Worm (Caenorhabditis elegans) whole organism, L4/young adult: ENCODE data around the gene srw-26.
"Not testable (repeated sequence)": the region's sequence is repeated elsewhere in the genome, so short reads cannot be mapped to it uniquely, and the experiment has no call there.

ENCODE experiments used
- W03F9.2 ChIP-seq: fragments of 150-350 bp; optimal IDR thresholded peaks from 2 replicates; lab custom pipeline; 2014; ENCODE audit warnings: missing biosample characterization, missing genetic modification characterization
- dao-5 ChIP-seq: sonication (generic microtip); optimal IDR thresholded peaks from 2 replicates; lab custom pipeline; 2016; ENCODE audit warnings: missing genotype, missing genetic modification characterization, moderate library complexity, missing compliant biosample characterization
- him-1 ChIP-seq: sonication (generic microtip); optimal IDR thresholded peaks from 2 replicates; lab custom pipeline; 2016; ENCODE audit warnings: missing genotype, missing genetic modification reagents, missing genetic modification characterization, missing compliant biosample characterization

The srw-26 gene

DNA sequence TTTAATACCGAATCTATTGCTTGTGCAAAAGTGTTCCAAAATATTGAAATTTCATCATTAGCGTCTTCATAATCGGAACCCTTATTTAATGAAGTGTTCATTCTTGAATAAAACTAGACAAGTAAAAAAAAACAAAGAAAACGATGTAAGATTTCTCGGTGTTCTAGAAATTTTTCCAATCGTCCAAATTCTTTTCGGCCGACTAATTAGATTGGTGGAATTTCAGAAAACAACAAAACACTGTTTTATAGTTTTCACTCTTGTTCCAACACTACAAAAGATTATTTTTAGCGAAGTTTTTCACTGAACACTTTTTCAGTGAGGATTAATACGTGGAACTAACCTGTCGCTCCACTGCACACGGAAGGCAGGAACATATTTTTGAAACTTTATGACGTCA is 20.5 kb upstream of the srw-26 start, which contains the start of gene srw-56:
Gene srw-56, minus strand, starts transcription at position 101 of the 400 bp plus-strand sequence.
- TF ChIP-seq dao-5 (tag; lab: Kevin White, UChicago) (no peak), him-1 (tag; lab: Kevin White, UChicago) (no peak), W03F9.2 (tag; lab: Kevin White, UChicago) (no peak)

- TF ChIP-seq him-1 (tag; lab: Kevin White, UChicago), result no peak
- no peak for TF ChIP-seq W03F9.2 (tag; lab: Kevin White, UChicago)
- TF ChIP-seq dao-5 (tag; lab: Kevin White, UChicago), result no peak
Observed at ce11 chrV:15950903-15951302, 18.6 kb upstream of the srw-26 start, which contains the start of gene srw-59. Gene srw-59, minus strand, starts transcription at chrV:15951003.

DNA sequence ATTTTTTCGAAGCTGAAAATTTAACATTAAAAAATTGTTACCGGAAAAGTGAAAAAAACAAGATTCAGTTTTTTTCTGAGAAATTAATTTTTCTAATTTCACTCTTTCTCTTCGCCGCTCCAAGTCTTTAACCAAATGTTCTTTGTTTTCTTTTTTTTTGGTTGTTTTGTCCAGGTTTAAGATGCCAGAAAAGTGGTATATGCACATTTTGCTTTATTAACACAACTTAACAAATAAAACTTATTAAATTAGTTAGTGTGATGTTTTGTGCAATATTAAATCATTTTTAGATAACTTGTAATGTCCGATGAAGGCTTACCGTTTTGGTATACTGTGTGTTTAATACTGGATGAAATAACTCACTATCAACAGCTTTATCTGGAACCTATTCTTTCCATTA is 10.8 kb upstream of the srw-26 start, which contains the start of gene srw-53:
Gene srw-53, plus strand, starts transcription at position 301 of the 400 bp plus-strand sequence.
- no peak for TF ChIP-seq dao-5 (tag; lab: Kevin White, UChicago)

- TF ChIP-seq W03F9.2 (tag; lab: Kevin White, UChicago) (no peak), dao-5 (tag; lab: Kevin White, UChicago) (no peak), him-1 (tag; lab: Kevin White, UChicago) (no peak)
Observed at ce11 chrV:15940254-15940653, 8.0 kb upstream of the srw-26 start, which contains the start of gene srw-55. Gene srw-55, minus strand, starts transcription at chrV:15940354.

ce11 chrV:15929882-15930281 is 2.4 kb downstream of the srw-26 start, which contains the start of gene srbc-77:
Gene srbc-77, plus strand, starts transcription at chrV:15930182.
- TF ChIP-seq dao-5, W03F9.2, him-1 (tag; lab: Kevin White, UChicago): not testable (repeated sequence)

DNA sequence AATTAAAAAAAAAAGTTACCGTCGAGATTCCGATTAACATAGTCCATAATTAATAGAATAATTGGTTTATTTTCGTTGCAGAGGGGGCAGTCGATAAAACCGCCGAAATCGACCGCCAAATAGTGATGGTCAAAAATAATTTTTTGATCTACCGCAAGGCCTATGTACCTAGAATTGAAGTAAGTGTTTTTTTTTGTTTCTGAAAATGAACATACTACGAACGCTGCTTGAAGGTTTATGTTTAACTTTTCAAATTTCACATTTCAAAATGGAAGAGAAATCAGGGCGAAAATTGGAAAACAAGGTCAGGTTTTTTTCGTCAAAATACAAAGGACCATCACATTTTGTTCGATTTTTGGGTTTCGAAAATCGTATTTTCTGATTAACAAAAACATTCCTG is 4.0 kb downstream of the srw-26 start, which contains the start of gene pzf-1:
Gene pzf-1, minus strand, starts transcription at position 101 of the 400 bp plus-strand sequence.
- TF ChIP-seq him-1 (tag; lab: Kevin White, UChicago), result no peak
- no peak for TF ChIP-seq W03F9.2 (tag; lab: Kevin White, UChicago)
- no peak for TF ChIP-seq dao-5 (tag; lab: Kevin White, UChicago)

DNA sequence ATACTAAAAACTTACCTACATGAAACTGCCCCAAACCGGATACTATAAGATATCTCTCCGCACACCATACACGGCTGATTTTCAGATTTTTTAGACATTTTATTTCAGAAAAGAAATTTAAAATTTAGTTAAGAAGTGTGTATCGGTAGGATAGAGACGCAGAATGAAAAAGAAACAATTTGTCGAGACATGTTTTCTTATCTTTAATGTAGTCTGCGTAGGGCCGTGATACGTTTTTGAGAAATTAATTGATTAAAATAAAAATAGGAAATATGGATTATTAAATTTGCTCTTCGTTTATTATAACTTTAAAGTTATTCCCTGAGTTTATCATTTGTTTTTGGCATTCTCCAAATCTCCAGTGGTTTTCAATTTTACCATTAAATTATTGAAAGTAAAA is 8.0 kb downstream of the srw-26 start, which contains the start of gene nhr-108:
Gene nhr-108, minus strand, starts transcription at position 166 of the 400 bp plus-strand sequence.
- TF ChIP-seq him-1 (tag; lab: Kevin White, UChicago), result no peak
- TF ChIP-seq W03F9.2 (tag; lab: Kevin White, UChicago), result no peak
- TF ChIP-seq dao-5 (tag; lab: Kevin White, UChicago), result no peak

ce11 chrV:15922979-15923378 is 9.3 kb downstream of the srw-26 start, which contains the start of gene F35E8.13:
Gene F35E8.13, plus strand, starts transcription at chrV:15923279.
- TF ChIP-seq W03F9.2 (tag; lab: Kevin White, UChicago), result no peak
- no peak for TF ChIP-seq dao-5 (tag; lab: Kevin White, UChicago)
- TF ChIP-seq him-1 (tag; lab: Kevin White, UChicago), result no peak

DNA sequence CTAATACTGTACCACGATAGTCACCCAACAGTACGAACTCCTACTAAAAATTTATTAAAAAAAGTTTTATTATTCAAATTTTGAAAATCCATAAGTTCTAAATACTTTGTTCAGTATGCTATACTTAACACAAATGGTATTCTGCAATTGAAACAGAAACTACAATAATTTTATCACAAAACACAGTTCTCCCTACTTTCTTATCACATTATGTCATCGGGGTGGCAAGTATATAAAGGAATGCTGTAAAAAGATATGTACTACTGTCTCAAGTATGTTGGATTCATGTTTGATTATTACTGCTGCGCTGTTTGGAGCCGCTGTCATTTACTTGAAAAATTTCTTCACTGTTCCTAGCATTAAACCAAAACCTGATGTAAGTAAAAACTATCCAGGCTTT is 11.2 kb downstream of the srw-26 start, which contains the start of gene cdr-1:
Gene cdr-1, plus strand, starts transcription at position 208 of the 400 bp plus-strand sequence.
- TF ChIP-seq dao-5 (tag; lab: Kevin White, UChicago) (no peak), him-1 (tag; lab: Kevin White, UChicago) (no peak), W03F9.2 (tag; lab: Kevin White, UChicago) (no peak)

ce11 chrV:15920273-15920672 is 12.0 kb downstream of the srw-26 start, which contains the start of gene F35E8.10:
Gene F35E8.10, minus strand, starts transcription at chrV:15920373.
- TF ChIP-seq him-1 (tag; lab: Kevin White, UChicago) (no peak), dao-5 (tag; lab: Kevin White, UChicago) (no peak), W03F9.2 (tag; lab: Kevin White, UChicago) (no peak)

ce11 chrV:15917458-15917857 is 14.8 kb downstream of the srw-26 start, which contains the start of gene F35E8.9:
Gene F35E8.9, minus strand, starts transcription at chrV:15917558.
- TF ChIP-seq W03F9.2 (tag; lab: Kevin White, UChicago) (no peak), dao-5 (tag; lab: Kevin White, UChicago) (no peak), him-1 (tag; lab: Kevin White, UChicago) (no peak)

- TF ChIP-seq dao-5 (tag; lab: Kevin White, UChicago) (no peak), W03F9.2 (tag; lab: Kevin White, UChicago) (no peak), him-1 (tag; lab: Kevin White, UChicago) (no peak)
Observed at ce11 chrV:15915919-15916318, 16.4 kb downstream of the srw-26 start, which contains the start of gene gst-38. Gene gst-38, minus strand, starts transcription at chrV:15916070.

- TF ChIP-seq him-1 (tag; lab: Kevin White, UChicago) (no peak), W03F9.2 (tag; lab: Kevin White, UChicago) (no peak), dao-5 (tag; lab: Kevin White, UChicago) (no peak)
Observed at ce11 chrV:15915307-15915706, 17.0 kb downstream of the srw-26 start.

- TF ChIP-seq W03F9.2 (tag; lab: Kevin White, UChicago) (no peak), him-1 (tag; lab: Kevin White, UChicago) (no peak), dao-5 (tag; lab: Kevin White, UChicago) (no peak)
Observed at ce11 chrV:15914774-15915173, 17.5 kb downstream of the srw-26 start.
